Worm (Caenorhabditis elegans): ENCODE data around the gene sams-1.

ce11 chrX:11927585-11927984 is 38.2 kb upstream of the sams-1 start, which contains the start of gene F55G7.4:
- TF ChIP-seq ama-1 (optimal IDR thresholded peaks at IDR 0.05) (no peak), dmd-9 (GFP tag; IDR thresholded peaks at IDR 0.05) (no peak), dpl-1 (GFP tag; optimal IDR thresholded peaks at IDR 0.05) (no peak), aly-2 (tag; optimal IDR thresholded peaks at IDR 0.05) (no peak)

Measured in whole organism, L4 larva.